Worm (Caenorhabditis elegans): ENCODE data around the gene npp-25.

Gene npp-25

DNA sequence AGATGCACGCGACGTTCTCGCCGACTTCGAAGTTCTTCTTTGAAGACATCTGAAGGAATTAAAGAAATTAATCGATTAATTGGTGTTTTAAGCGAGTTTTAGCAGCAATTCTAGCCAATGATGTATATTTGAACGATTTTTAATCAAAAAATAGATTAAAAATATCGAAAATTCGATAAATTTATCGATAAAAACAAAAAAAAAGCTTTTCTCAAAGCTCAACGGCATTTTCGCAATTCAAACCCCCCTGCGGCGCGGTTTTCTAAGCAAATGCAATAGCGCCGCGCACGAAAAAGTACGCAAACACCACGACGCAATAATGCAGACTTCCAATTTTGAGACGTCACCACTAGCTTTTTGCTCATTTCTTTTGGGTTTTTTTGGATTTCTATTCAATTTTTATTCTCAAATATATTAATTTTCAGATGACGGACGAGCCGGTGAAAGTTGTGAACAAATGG is 51.2 kb downstream of the npp-25 start, which contains the start of the genes mrg-1 and spcs-2 (continued):
- TF ChIP-seq unc-62 (GFP tag; optimal IDR thresholded peaks at IDR 0.05) (no peak), unc-55 (GFP tag; optimal IDR thresholded peaks at IDR 0.05) (peak; percentile 97), unc-39 (tag; optimal IDR thresholded peaks at IDR 0.05) (no peak), nhr-6 (tag; optimal IDR thresholded peaks at IDR 0.05) (peak; percentile 61), sma-3 (GFP tag; optimal IDR thresholded peaks at IDR 0.05) (peak; percentile 93), mbf-1 (tag; optimal IDR thresholded peaks at IDR 0.05) (no peak), ama-1 (optimal IDR thresholded peaks at IDR 0.05) (no peak), crh-2 (tag; optimal IDR thresholded peaks at IDR 0.05) (peak; percentile 91), lsy-2 (tag; optimal IDR thresholded peaks at IDR 0.05) (peak; percentile 88 to 93), zag-1 (tag; optimal IDR thresholded peaks at IDR 0.05) (no peak), fos-1 (tag; optimal IDR thresholded peaks at IDR 0.05) (peak; percentile 51)

Data from whole organism, L2 larva.